Worm (Caenorhabditis elegans) whole organism, L1 larva: Measurements from ENCODE around the gene rpb-8.

Source experiments
- C04F5.9 ChIP-seq: sonication (generic microtip); optimal IDR thresholded peaks from 2 replicates; lab custom pipeline; 2016; ENCODE audit warnings: missing genetic modification characterization, missing compliant biosample characterization
- C16A3.4 ChIP-seq: fragments of 150-350 bp; optimal IDR thresholded peaks from 2 replicates; lab custom pipeline; 2014; ENCODE audit warnings: missing biosample characterization, missing genetic modification characterization
- aha-1 ChIP-seq: fragments of 150-350 bp; optimal IDR thresholded peaks from 2 replicates; lab custom pipeline; 2014; ENCODE audit warnings: missing biosample characterization, missing genetic modification characterization
- alr-1 ChIP-seq: fragments of 200-800 bp; sonication (Bioruptor generic); optimal IDR thresholded peaks from 2 replicates; lab custom pipeline; 2018; ENCODE audit warnings: borderline replicate concordance, mild to moderate bottlenecking, missing genetic modification characterization, missing compliant biosample characterization
- aly-2 ChIP-seq: fragments of 150-350 bp; optimal IDR thresholded peaks from 2 replicates; lab custom pipeline; 2014; ENCODE audit warnings: missing biosample characterization, missing genetic modification characterization
- ama-1 ChIP-seq: fragments of 150-350 bp; optimal IDR thresholded peaks from 2 replicates; lab custom pipeline; 2014
- blmp-1 ChIP-seq: fragments of 150-350 bp; optimal IDR thresholded peaks from 2 replicates; lab custom pipeline; 2014; ENCODE audit warnings: missing biosample characterization, missing genetic modification characterization
- ceh-63 ChIP-seq: fragments of 200-800 bp; sonication (Bioruptor generic); optimal IDR thresholded peaks from 2 replicates; lab custom pipeline; 2018; ENCODE audit warnings: mild to moderate bottlenecking, missing genetic modification characterization, missing compliant biosample characterization
- ceh-8 ChIP-seq: fragments of 200-800 bp; sonication (Bioruptor generic); optimal IDR thresholded peaks from 2 replicates; lab custom pipeline; 2018; ENCODE audit warnings: mild to moderate bottlenecking, missing genetic modification characterization, moderate library complexity, missing compliant biosample characterization
- ceh-88 ChIP-seq: fragments of 200-800 bp; sonication (Bioruptor generic); IDR thresholded peaks from 2 replicates; pipeline ENCODE4 v1.3.6; 2022; ENCODE audit warnings: missing genetic modification characterization, missing compliant biosample characterization
- ces-1 ChIP-seq: fragments of 150-350 bp; optimal IDR thresholded peaks from 2 replicates; lab custom pipeline; 2014; ENCODE audit warnings: missing biosample characterization, missing genetic modification reagents, missing genetic modification characterization
- dsc-1 ChIP-seq: sonication (generic microtip); optimal IDR thresholded peaks from 2 replicates; lab custom pipeline; 2016; ENCODE audit warnings: mild to moderate bottlenecking, missing genetic modification characterization, missing compliant biosample characterization
- efl-1 ChIP-seq, 4 experiments: fragments of 150-350 bp; optimal IDR thresholded peaks in 3 of 4; peaks in 1 of 4; 1 replicate in 1 of 4; 2 replicates in 3 of 4; lab custom pipeline; 2014; ENCODE audit warnings: missing biosample characterization in 2 of 4, missing genetic modification characterization in 2 of 4, missing genetic modification reagents in 2 of 4
- efl-3 ChIP-seq: fragments of 200-800 bp; sonication (Bioruptor generic); optimal IDR thresholded peaks from 2 replicates; lab custom pipeline; 2018; ENCODE audit warnings: mild to moderate bottlenecking, missing genetic modification characterization, missing compliant biosample characterization
- egl-27 ChIP-seq, 2 experiments: fragments of 150-350 bp in 1 of 2; sonication (generic microtip); optimal IDR thresholded peaks; 3 replicates each; lab custom pipeline; 2017 to 2018; ENCODE audit warnings: missing biosample characterization in 2 of 2, missing genetic modification characterization in 2 of 2, missing genetic modification reagents in 2 of 2
- elt-2 ChIP-seq: sonication (generic microtip); optimal IDR thresholded peaks from 2 replicates; lab custom pipeline; 2016; ENCODE audit warnings: missing genetic modification characterization, mild to moderate bottlenecking, inconsistent platforms, missing compliant biosample characterization, missing genetic modification reagents
- ets-5 ChIP-seq: fragments of 200-800 bp; sonication (Bioruptor generic); IDR thresholded peaks from 2 replicates; pipeline ENCODE4 v1.3.6; 2022; ENCODE audit warnings: missing genetic modification characterization, missing compliant biosample characterization
- fkh-4 ChIP-seq: sonication (generic microtip); optimal IDR thresholded peaks from 2 replicates; lab custom pipeline; 2016; ENCODE audit warnings: missing compliant biosample characterization, missing genetic modification characterization, borderline replicate concordance
- fkh-8 ChIP-seq: sonication (generic microtip); optimal IDR thresholded peaks from 2 replicates; lab custom pipeline; 2016; ENCODE audit warnings: mild to moderate bottlenecking, missing genetic modification characterization, missing compliant biosample characterization
- fos-1 ChIP-seq: fragments of 150-350 bp; optimal IDR thresholded peaks from 2 replicates; lab custom pipeline; 2014; ENCODE audit warnings: missing biosample characterization, missing genetic modification characterization
- grh-1 ChIP-seq: fragments of 200-800 bp; sonication (Bioruptor generic); IDR thresholded peaks from 2 replicates; pipeline ENCODE4 v1.3.6; 2022; ENCODE audit warnings: missing genetic modification reagents, missing genetic modification characterization, missing compliant biosample characterization
- hlh-4 ChIP-seq: sonication (generic microtip); optimal IDR thresholded peaks from 2 replicates; lab custom pipeline; 2016; ENCODE audit warnings: mild to moderate bottlenecking, missing genetic modification characterization, missing compliant biosample characterization
- irx-1 ChIP-seq: sonication (generic microtip); optimal IDR thresholded peaks from 2 replicates; lab custom pipeline; 2016; ENCODE audit warnings: missing genetic modification characterization, missing compliant biosample characterization
- jun-1 ChIP-seq: fragments of 150-350 bp; optimal IDR thresholded peaks from 2 replicates; lab custom pipeline; 2014; ENCODE audit warnings: missing biosample characterization, missing genetic modification reagents, missing genetic modification characterization
- lin-15B ChIP-seq: fragments of 150-350 bp; sonication (generic microtip); optimal IDR thresholded peaks from 3 replicates; lab custom pipeline; 2014; ENCODE audit warnings: missing biosample characterization, missing genetic modification characterization
- lin-35 ChIP-seq, 2 experiments: fragments of 150-350 bp; optimal IDR thresholded peaks; 2 replicates each; lab custom pipeline; 2014; ENCODE audit warnings: missing biosample characterization in 2 of 2, missing genetic modification characterization in 2 of 2, missing genetic modification reagents in 2 of 2
- lir-3 ChIP-seq: sonication (generic microtip); optimal IDR thresholded peaks from 2 replicates; lab custom pipeline; 2016; ENCODE audit warnings: mild to moderate bottlenecking, missing genetic modification characterization, moderate library complexity, missing compliant biosample characterization; ENCODE audit not compliant: poor library complexity
- mdl-1 ChIP-seq, 2 experiments: fragments of 150-350 bp; optimal IDR thresholded peaks; 2 replicates each; lab custom pipeline; 2014 to 2017; ENCODE audit warnings: missing biosample characterization in 2 of 2, missing genetic modification characterization in 2 of 2, inconsistent platforms in 1 of 2
- mef-2 ChIP-seq: fragments of 150-350 bp; optimal IDR thresholded peaks from 2 replicates; lab custom pipeline; 2014; ENCODE audit warnings: missing biosample characterization, missing genetic modification characterization
- nhr-11 ChIP-seq: fragments of 150-350 bp; optimal IDR thresholded peaks from 2 replicates; lab custom pipeline; 2014; ENCODE audit warnings: missing biosample characterization, missing genetic modification characterization
- nhr-12 ChIP-seq: sonication (generic microtip); optimal IDR thresholded peaks from 2 replicates; lab custom pipeline; 2017; ENCODE audit warnings: missing biosample characterization, missing genetic modification characterization
- nhr-19 ChIP-seq: fragments of 200-800 bp; sonication (Bioruptor generic); conservative IDR thresholded peaks from 2 replicates; pipeline ENCODE4 v1.3.6; 2022; ENCODE audit warnings: missing genetic modification characterization, missing compliant biosample characterization
- nhr-237 ChIP-seq: fragments of 150-350 bp; optimal IDR thresholded peaks from 2 replicates; lab custom pipeline; 2014; ENCODE audit warnings: missing biosample characterization, missing genetic modification characterization
- nhr-28 ChIP-seq: fragments of 150-350 bp; optimal IDR thresholded peaks from 2 replicates; lab custom pipeline; 2014; ENCODE audit warnings: missing biosample characterization, missing genetic modification characterization
- nhr-47 ChIP-seq: sonication (generic microtip); optimal IDR thresholded peaks from 2 replicates; lab custom pipeline; 2016; ENCODE audit warnings: mild to moderate bottlenecking, missing genetic modification characterization, moderate library complexity, missing compliant biosample characterization
- nhr-71 ChIP-seq: sonication (generic microtip); optimal IDR thresholded peaks from 2 replicates; lab custom pipeline; 2016; ENCODE audit warnings: mild to moderate bottlenecking, missing genetic modification characterization, moderate library complexity, missing compliant biosample characterization
- nhr-76 ChIP-seq: sonication (generic microtip); optimal IDR thresholded peaks from 2 replicates; lab custom pipeline; 2017; ENCODE audit warnings: missing biosample characterization, missing genetic modification characterization
- nhr-77 ChIP-seq: fragments of 150-350 bp; optimal IDR thresholded peaks from 2 replicates; lab custom pipeline; 2014; ENCODE audit warnings: missing biosample characterization, missing genetic modification characterization
- nhr-84 ChIP-seq: sonication (generic microtip); optimal IDR thresholded peaks from 2 replicates; lab custom pipeline; 2017; ENCODE audit warnings: missing biosample characterization, missing genetic modification characterization
- nhr-85 ChIP-seq: sonication (generic microtip); peaks from one replicate; lab custom pipeline; 2016; ENCODE audit warnings: missing genetic modification characterization, inconsistent platforms, missing compliant biosample characterization
- nhr-90 ChIP-seq: sonication (generic microtip); optimal IDR thresholded peaks from 2 replicates; lab custom pipeline; 2016; ENCODE audit warnings: mild to moderate bottlenecking, missing genetic modification characterization, missing compliant biosample characterization; ENCODE audit not compliant: poor library complexity
- pax-3 ChIP-seq: fragments of 200-800 bp; sonication (Bioruptor generic); optimal IDR thresholded peaks from 2 replicates; lab custom pipeline; 2018; ENCODE audit warnings: mild to moderate bottlenecking, missing genetic modification characterization, moderate library complexity, missing compliant biosample characterization
- pqm-1 ChIP-seq: sonication (generic microtip); optimal IDR thresholded peaks from 3 replicates; lab custom pipeline; 2017; ENCODE audit warnings: missing biosample characterization, missing genetic modification characterization
- skn-1 ChIP-seq: fragments of 150-350 bp; optimal IDR thresholded peaks from 2 replicates; lab custom pipeline; 2014; ENCODE audit warnings: missing biosample characterization, missing genetic modification characterization
- snpc-4 ChIP-seq: fragments of 150-350 bp; optimal IDR thresholded peaks from 2 replicates; lab custom pipeline; 2014; ENCODE audit warnings: missing biosample characterization, missing genetic modification characterization
- sptf-1 ChIP-seq: fragments of 150-350 bp; optimal IDR thresholded peaks from 2 replicates; lab custom pipeline; 2014; ENCODE audit warnings: missing biosample characterization, missing genetic modification characterization
- tbx-2 ChIP-seq: sonication (generic microtip); optimal IDR thresholded peaks from 2 replicates; lab custom pipeline; 2016; ENCODE audit warnings: missing genetic modification characterization, missing compliant biosample characterization
- tlp-1 ChIP-seq: fragments of 150-350 bp; optimal IDR thresholded peaks from 2 replicates; lab custom pipeline; 2014; ENCODE audit warnings: missing biosample characterization, missing genetic modification characterization
- unc-130 ChIP-seq: fragments of 150-350 bp; optimal IDR thresholded peaks from 2 replicates; lab custom pipeline; 2017; ENCODE audit warnings: missing biosample characterization, missing genetic modification characterization, inconsistent platforms
- unc-98 ChIP-seq: fragments of 200-800 bp; sonication (Bioruptor generic); IDR thresholded peaks from 2 replicates; pipeline ENCODE4 v1.3.6; 2022; ENCODE audit warnings: missing genetic modification characterization, missing compliant biosample characterization
- vab-15 ChIP-seq: sonication (generic microtip); optimal IDR thresholded peaks from 2 replicates; lab custom pipeline; 2017; ENCODE audit warnings: missing genotype, mild to moderate bottlenecking, missing genetic modification characterization, missing compliant biosample characterization
- xbp-1 ChIP-seq: sonication (generic microtip); optimal IDR thresholded peaks from 2 replicates; lab custom pipeline; 2016; ENCODE audit warnings: missing genetic modification characterization, missing compliant biosample characterization
- ztf-4 ChIP-seq: fragments of 150-350 bp; optimal IDR thresholded peaks from 2 replicates; lab custom pipeline; 2014; ENCODE audit warnings: missing biosample characterization, missing genetic modification characterization

The rpb-8 gene

DNA sequence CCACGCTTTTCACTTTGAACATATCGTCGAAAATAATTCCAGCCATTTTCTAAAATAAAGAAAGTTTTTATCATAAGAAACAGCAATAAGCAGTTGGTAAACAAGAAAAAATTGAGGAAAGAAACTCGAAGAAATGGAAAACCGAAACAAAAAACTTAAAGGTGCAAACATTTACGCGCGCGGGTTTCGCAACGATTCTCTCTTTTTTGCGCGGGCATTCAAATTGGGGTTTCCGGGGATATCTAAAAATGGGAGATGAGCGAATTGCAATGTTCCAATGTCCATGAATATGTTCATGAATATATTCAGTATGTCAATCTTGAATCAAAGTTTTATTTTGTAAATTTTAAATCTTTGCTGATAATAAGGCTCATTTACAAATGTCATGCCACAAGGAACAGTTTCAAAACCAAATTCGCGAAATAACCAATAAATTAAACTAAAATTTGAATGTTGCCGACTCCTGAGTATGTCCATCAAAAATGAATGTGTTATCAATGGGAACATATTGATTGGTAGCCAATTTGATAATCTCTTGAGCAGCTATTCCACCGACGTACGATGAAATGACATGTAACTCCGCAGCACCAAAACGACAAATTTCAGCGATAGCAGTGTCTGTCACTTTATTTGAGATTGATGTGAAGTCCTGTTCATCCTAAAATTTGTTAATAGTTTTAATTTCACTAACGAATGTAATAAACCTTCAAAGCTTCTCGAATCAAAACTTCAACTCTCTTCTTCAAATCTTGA is at the start of gene rpb-8:
Gene rpb-8, minus strand, starts transcription at position 49 of the 753 bp plus-strand sequence.
- no peak for TF ChIP-seq C04F5.9 (tag; lab: Kevin White, UChicago)
- TF ChIP-seq snpc-4 (tag; lab: Kevin White, UChicago): no peak
- TF ChIP-seq efl-3 (GFP tag; lab: Kevin White, UChicago): no peak
- TF ChIP-seq lin-15B (tag; lab: Kevin White, UChicago): peak; percentile 46
- no peak for TF ChIP-seq pax-3 (tag; lab: Kevin White, UChicago)
- no peak for TF ChIP-seq vab-15
- TF ChIP-seq fkh-4: no peak
- TF ChIP-seq sptf-1 (tag; lab: Kevin White, UChicago): no peak
- no peak for TF ChIP-seq ets-5 (GFP tag; lab: Robert Waterston, UW)
- TF ChIP-seq nhr-12: no peak
- TF ChIP-seq ces-1 (GFP tag; lab: Kevin White, UChicago): no peak
- TF ChIP-seq skn-1 (tag; lab: Kevin White, UChicago): peak; percentile 53
- TF ChIP-seq tbx-2 (tag; lab: Kevin White, UChicago): peak; percentile 38
- no peak for TF ChIP-seq ceh-63 (GFP tag; lab: Kevin White, UChicago)
- no peak for TF ChIP-seq egl-27 (tag; optimal IDR thresholded peaks at IDR 0.05; lab: Kevin White, UChicago)
- TF ChIP-seq pqm-1: no peak
- TF ChIP-seq jun-1 (tag; lab: Kevin White, UChicago): no peak
- no peak for TF ChIP-seq aha-1 (tag; lab: Kevin White, UChicago)
- TF ChIP-seq ztf-4 (tag; lab: Kevin White, UChicago): peak; percentile 7
- peak; percentile 52 for TF ChIP-seq nhr-47 (tag; lab: Kevin White, UChicago)
- no peak for TF ChIP-seq grh-1
- TF ChIP-seq nhr-77 (tag; lab: Kevin White, UChicago): peak; percentile 20
- TF ChIP-seq aly-2 (tag; lab: Kevin White, UChicago): no peak
- peak; percentile 69 for TF ChIP-seq C16A3.4 (tag; lab: Kevin White, UChicago)
- peak; percentile 35 for TF ChIP-seq nhr-19 (GFP tag; lab: Robert Waterston, UW)
- TF ChIP-seq lir-3 (tag; lab: Kevin White, UChicago): peak; percentile 37
- TF ChIP-seq nhr-90 (tag; lab: Kevin White, UChicago): peak; percentile 17
- TF ChIP-seq nhr-71: peak; percentile 49
- TF ChIP-seq irx-1 (tag; lab: Kevin White, UChicago): peak; percentile 3
- TF ChIP-seq lin-35 (GFP tag; optimal IDR thresholded peaks at IDR 0.05; lab: Kevin White, UChicago): peak; percentile 94 to 96
- TF ChIP-seq nhr-237 (tag; lab: Kevin White, UChicago): no peak
- no peak for TF ChIP-seq nhr-85 (tag; lab: Kevin White, UChicago)
- no peak for TF ChIP-seq mef-2
- TF ChIP-seq xbp-1 (tag; lab: Kevin White, UChicago): peak; percentile 29
- TF ChIP-seq hlh-4 (tag; lab: Kevin White, UChicago): no peak
- no peak for TF ChIP-seq alr-1 (tag; lab: Kevin White, UChicago)
- TF ChIP-seq efl-1 (optimal IDR thresholded peaks at IDR 0.05; lab: Kevin White, UChicago): peak; percentile 87 to 93
- peak; percentile 93 to 99 for TF ChIP-seq efl-1 (GFP tag; optimal IDR thresholded peaks at IDR 0.05 in 1 of 2; lab: Kevin White, UChicago)
- TF ChIP-seq ceh-8 (GFP tag; lab: Kevin White, UChicago): no peak
- no peak for TF ChIP-seq ama-1 (lab: Kevin White, UChicago)
- TF ChIP-seq nhr-76 (tag; lab: Kevin White, UChicago): no peak
- no peak for TF ChIP-seq ceh-88 (GFP tag; lab: Robert Waterston, UW)
- peak; percentile 77 for TF ChIP-seq blmp-1 (tag; lab: Kevin White, UChicago)
- TF ChIP-seq fkh-8 (tag; lab: Kevin White, UChicago): peak; percentile 32
- no peak for TF ChIP-seq unc-98
- TF ChIP-seq dsc-1 (tag; lab: Kevin White, UChicago): no peak
- no peak for TF ChIP-seq nhr-11 (tag; lab: Kevin White, UChicago)
- TF ChIP-seq tlp-1: no peak
- peak; percentile 26 for TF ChIP-seq unc-130 (tag; lab: Kevin White, UChicago)
- peak in 1 of 2 experiments; percentile 20 for TF ChIP-seq mdl-1 (tag; optimal IDR thresholded peaks at IDR 0.05; lab: Kevin White, UChicago)
- TF ChIP-seq elt-2: no peak
- TF ChIP-seq fos-1: no peak
- no peak for TF ChIP-seq nhr-28 (tag; lab: Kevin White, UChicago)
- TF ChIP-seq nhr-84 (tag; lab: Kevin White, UChicago): no peak
